Worm (Caenorhabditis elegans) whole organism, L3 larva: ENCODE data around the gene mop-25.2.

Source experiments
- R02D3.7 ChIP-seq: fragments of 150-350 bp; optimal IDR thresholded peaks from 2 replicates; lab custom pipeline; 2014; ENCODE audit warnings: missing biosample characterization, missing genetic modification characterization
- ZK546.5 ChIP-seq: sonication (generic microtip); optimal IDR thresholded peaks from 2 replicates; lab custom pipeline; 2017; ENCODE audit warnings: missing biosample characterization, missing genetic modification characterization
- aly-2 ChIP-seq: fragments of 150-350 bp; optimal IDR thresholded peaks from 2 replicates; lab custom pipeline; 2014; ENCODE audit warnings: missing biosample characterization, missing genetic modification characterization
- ama-1 ChIP-seq: fragments of 150-350 bp; optimal IDR thresholded peaks from 2 replicates; lab custom pipeline; 2018
- ceh-28 ChIP-seq: fragments of 150-350 bp; optimal IDR thresholded peaks from 2 replicates; lab custom pipeline; 2014; ENCODE audit warnings: missing biosample characterization, missing genetic modification reagents, missing genetic modification characterization
- ceh-9 ChIP-seq: sonication (generic microtip); optimal IDR thresholded peaks from 2 replicates; lab custom pipeline; 2018; ENCODE audit warnings: missing biosample characterization, missing genetic modification characterization
- egl-27 ChIP-seq: sonication (generic microtip); optimal IDR thresholded peaks from 4 replicates; lab custom pipeline; 2017; ENCODE audit warnings: missing biosample characterization, missing genetic modification reagents, missing genetic modification characterization
- elt-1 ChIP-seq: fragments of 150-350 bp; optimal IDR thresholded peaks from 2 replicates; lab custom pipeline; 2014; ENCODE audit warnings: missing biosample characterization, missing genetic modification characterization
- elt-2 ChIP-seq: sonication (generic microtip); optimal IDR thresholded peaks from 2 replicates; lab custom pipeline; 2016; ENCODE audit warnings: missing genetic modification reagents, mild to moderate bottlenecking, missing genetic modification characterization, missing compliant biosample characterization
- eor-1 ChIP-seq, 2 experiments: fragments of 150-350 bp; optimal IDR thresholded peaks; 2 replicates each; lab custom pipeline; 2014 to 2018; ENCODE audit warnings: missing biosample characterization in 2 of 2, missing genetic modification characterization in 2 of 2
- fkh-10 ChIP-seq: sonication (generic microtip); optimal IDR thresholded peaks from 2 replicates; lab custom pipeline; 2017; ENCODE audit warnings: missing biosample characterization, missing genetic modification reagents, missing genetic modification characterization
- fos-1 ChIP-seq: fragments of 150-350 bp; optimal IDR thresholded peaks from 2 replicates; lab custom pipeline; 2014; ENCODE audit warnings: missing biosample characterization, missing genetic modification characterization
- hmg-11 ChIP-seq: sonication (generic microtip); optimal IDR thresholded peaks from 2 replicates; lab custom pipeline; 2016; ENCODE audit warnings: missing genetic modification characterization, missing compliant biosample characterization
- lin-15B ChIP-seq: fragments of 150-350 bp; optimal IDR thresholded peaks from 2 replicates; lab custom pipeline; 2014; ENCODE audit warnings: missing biosample characterization, missing genetic modification characterization
- lin-39 ChIP-seq: fragments of 150-350 bp; optimal IDR thresholded peaks from 2 replicates; lab custom pipeline; 2018; ENCODE audit warnings: missing biosample characterization, missing genetic modification reagents, missing genetic modification characterization
- mdl-1 ChIP-seq: fragments of 150-350 bp; optimal IDR thresholded peaks from 2 replicates; lab custom pipeline; 2014; ENCODE audit warnings: missing biosample characterization, missing genetic modification characterization
- nfya-1 ChIP-seq: sonication (generic microtip); optimal IDR thresholded peaks from 2 replicates; lab custom pipeline; 2017; ENCODE audit warnings: missing genetic modification characterization, mild to moderate bottlenecking, missing compliant biosample characterization, antibody characterized with exemption, moderate library complexity; ENCODE audit not compliant: insufficient read depth
- nhr-23 ChIP-seq: fragments of 150-350 bp; optimal IDR thresholded peaks from 2 replicates; lab custom pipeline; 2014; ENCODE audit warnings: missing biosample characterization, missing genetic modification reagents, missing genetic modification characterization
- nhr-237 ChIP-seq: fragments of 150-350 bp; optimal IDR thresholded peaks from 2 replicates; lab custom pipeline; 2014; ENCODE audit warnings: missing biosample characterization, missing genetic modification characterization
- nhr-25 ChIP-seq: sonication (generic microtip); optimal IDR thresholded peaks from 2 replicates; lab custom pipeline; 2017; ENCODE audit warnings: missing biosample characterization, missing genetic modification characterization
- nhr-67 ChIP-seq: fragments of 150-350 bp; optimal IDR thresholded peaks from 2 replicates; lab custom pipeline; 2014; ENCODE audit warnings: missing biosample characterization, missing genetic modification characterization
- nhr-77 ChIP-seq: fragments of 150-350 bp; optimal IDR thresholded peaks from 2 replicates; lab custom pipeline; 2014; ENCODE audit warnings: missing biosample characterization, missing genetic modification characterization
- pha-4 ChIP-seq: fragments of 150-350 bp; optimal IDR thresholded peaks from 2 replicates; lab custom pipeline; 2014; ENCODE audit warnings: missing biosample characterization, missing genetic modification reagents, missing genetic modification characterization
- pqm-1 ChIP-seq: fragments of 150-350 bp; optimal IDR thresholded peaks from 2 replicates; lab custom pipeline; 2017; ENCODE audit warnings: missing biosample characterization, missing genetic modification characterization, inconsistent platforms
- sea-2 ChIP-seq: fragments of 150-350 bp; sonication (generic microtip); optimal IDR thresholded peaks from 4 replicates; lab custom pipeline; 2014; ENCODE audit warnings: missing biosample characterization, missing genetic modification reagents, missing genetic modification characterization
- snpc-4 ChIP-seq: fragments of 150-350 bp; optimal IDR thresholded peaks from 2 replicates; lab custom pipeline; 2014; ENCODE audit warnings: missing biosample characterization, missing genetic modification characterization
- tbx-2 ChIP-seq: sonication (generic microtip); optimal IDR thresholded peaks from 2 replicates; lab custom pipeline; 2016; ENCODE audit warnings: mild to moderate bottlenecking, missing genetic modification characterization, missing compliant biosample characterization
- unc-39 ChIP-seq: sonication (generic microtip); optimal IDR thresholded peaks from 4 replicates; lab custom pipeline; 2017; ENCODE audit warnings: missing biosample characterization, missing genetic modification characterization
- zag-1 ChIP-seq: fragments of 150-350 bp; optimal IDR thresholded peaks from 2 replicates; lab custom pipeline; 2014; ENCODE audit warnings: missing biosample characterization, missing genetic modification characterization
- ztf-11 ChIP-seq: fragments of 150-350 bp; optimal IDR thresholded peaks from 2 replicates; lab custom pipeline; 2014; ENCODE audit warnings: missing biosample characterization, missing genetic modification characterization
- ztf-4 ChIP-seq: fragments of 150-350 bp; optimal IDR thresholded peaks from 2 replicates; lab custom pipeline; 2014; ENCODE audit warnings: missing biosample characterization, missing genetic modification characterization

mop-25.2 gene

DNA sequence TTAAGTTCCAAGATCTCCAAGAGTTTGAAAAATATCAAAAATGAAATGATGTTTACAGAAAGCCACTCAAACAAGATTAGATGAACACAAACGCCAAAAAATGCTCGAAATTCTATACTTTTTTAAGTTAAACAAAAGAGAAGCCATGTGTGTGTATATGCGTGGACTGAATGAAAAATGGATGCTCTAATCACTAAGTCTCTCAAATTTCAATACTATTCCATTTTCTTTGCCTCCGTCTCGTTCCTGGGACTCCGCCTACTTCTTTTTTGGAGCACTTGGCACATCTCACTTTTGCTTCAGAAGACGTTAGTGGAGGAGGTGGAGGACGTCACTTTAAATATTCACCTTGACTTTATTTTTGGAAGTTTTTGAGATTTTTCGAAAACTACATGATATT, 23.7 kb downstream of the mop-25.2 start:
- no peak for TF ChIP-seq lin-15B (tag; lab: Kevin White, UChicago)
- no peak for TF ChIP-seq ztf-11 (tag; lab: Kevin White, UChicago)
- no peak for TF ChIP-seq zag-1 (tag; lab: Kevin White, UChicago)
- TF ChIP-seq unc-39 (tag; lab: Kevin White, UChicago) = no peak
- no peak for TF ChIP-seq fos-1 (tag; lab: Kevin White, UChicago)
- no peak for TF ChIP-seq aly-2 (tag; lab: Kevin White, UChicago)
- no peak for TF ChIP-seq fkh-10 (GFP tag; lab: Kevin White, UChicago)
- TF ChIP-seq nhr-25 (tag; lab: Kevin White, UChicago) = no peak
- no peak for TF ChIP-seq mdl-1 (tag; lab: Kevin White, UChicago)
- no peak for TF ChIP-seq lin-39 (tag; lab: Kevin White, UChicago)
- no peak for TF ChIP-seq nhr-237 (tag; lab: Kevin White, UChicago)
- TF ChIP-seq ceh-28 (tag; lab: Kevin White, UChicago) = no peak
- TF ChIP-seq ceh-9 (tag; lab: Kevin White, UChicago) = no peak

DNA sequence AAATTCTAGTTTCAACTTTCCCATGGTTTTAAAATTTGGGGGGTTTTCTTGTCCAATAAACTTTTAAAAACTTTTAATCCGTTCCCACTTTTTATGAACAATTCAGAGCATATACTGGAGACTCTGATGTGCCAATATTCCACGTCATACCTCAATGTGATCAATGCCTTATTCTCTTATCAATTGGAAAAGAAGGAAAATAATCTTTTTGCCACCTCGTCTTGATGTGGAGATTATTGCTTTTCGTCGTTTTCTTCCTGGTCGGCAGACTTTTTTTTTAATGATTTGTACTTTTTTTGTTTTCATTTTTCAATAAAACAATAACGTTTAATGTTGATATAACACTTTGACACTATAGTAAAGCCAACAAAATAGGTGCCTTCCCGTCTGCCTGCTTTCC, 26.0 kb downstream of the mop-25.2 start:
- TF ChIP-seq nhr-67 (no peak), pqm-1 (peak; percentile 50), ztf-4 (tag; lab: Kevin White, UChicago) (no peak), elt-2 (tag; lab: Kevin White, UChicago) (peak; percentile 67)

- no peak for TF ChIP-seq nhr-77 (tag; lab: Kevin White, UChicago)
- no peak for TF ChIP-seq sea-2 (GFP tag; lab: Kevin White, UChicago)
- TF ChIP-seq ceh-28 (tag; lab: Kevin White, UChicago) = no peak
Measured at ce11 chrII:9674678-9675077, 28.8 kb downstream of the mop-25.2 start, which contains the start of gene arc-1. Gene arc-1, plus strand, starts transcription at chrII:9674978.

- TF ChIP-seq eor-1 (tag; optimal IDR thresholded peaks at IDR 0.05; lab: Kevin White, UChicago) (no peak), ama-1 (lab: Kevin White, UChicago) (no peak)
Measured at ce11 chrII:9671308-9671707, 32.2 kb downstream of the mop-25.2 start, which contains the start of gene ZK1320.7. Gene ZK1320.7, plus strand, starts transcription at chrII:9671608.

DNA sequence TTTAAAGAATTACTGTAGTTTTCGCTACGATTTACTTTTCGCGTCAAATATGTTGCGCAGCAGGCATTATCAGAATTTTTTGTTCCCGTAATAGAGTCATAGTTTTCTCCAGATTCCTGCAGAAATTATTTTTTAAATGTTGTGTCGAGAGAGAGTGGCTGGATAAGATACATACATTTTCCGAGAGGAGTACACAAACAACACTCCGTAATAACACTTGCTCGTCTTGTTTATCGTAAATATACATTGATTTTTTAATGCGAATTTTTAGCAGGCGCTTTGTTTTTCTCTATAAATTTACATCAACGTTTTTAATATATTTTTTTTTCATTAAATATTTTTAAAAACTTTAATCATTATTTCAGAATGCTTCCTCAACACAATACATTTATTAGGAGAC, 34.5 kb downstream of the mop-25.2 start, which contains the start of gene taf-8:
TSS of gene taf-8 (plus strand) at position 360 of the 400 bp plus-strand sequence.
- TF ChIP-seq nhr-67 (no peak), fkh-10 (GFP tag; lab: Kevin White, UChicago) (no peak), elt-1 (tag; lab: Kevin White, UChicago) (no peak), tbx-2 (tag; lab: Kevin White, UChicago) (no peak), pha-4 (peak; percentile 84), elt-2 (tag; lab: Kevin White, UChicago) (peak; percentile 12), hmg-11 (tag; lab: Kevin White, UChicago) (peak; percentile 55), lin-39 (tag; lab: Kevin White, UChicago) (peak; percentile 7), egl-27 (no peak), R02D3.7 (tag; lab: Kevin White, UChicago) (peak; percentile 92), nhr-23 (tag; lab: Kevin White, UChicago) (peak; percentile 57), nhr-25 (tag; lab: Kevin White, UChicago) (peak; percentile 6), lin-15B (tag; lab: Kevin White, UChicago) (peak; percentile 47)

- TF ChIP-seq nfya-1 = peak; percentile 34
- TF ChIP-seq nhr-237 (tag; lab: Kevin White, UChicago) = no peak
- no peak for TF ChIP-seq snpc-4 (tag; lab: Kevin White, UChicago)
- no peak for TF ChIP-seq ZK546.5 (tag; lab: Kevin White, UChicago)
- peak; percentile 19 for TF ChIP-seq pha-4
- TF ChIP-seq ztf-4 (tag; lab: Kevin White, UChicago) = no peak
- no peak for TF ChIP-seq elt-1 (tag; lab: Kevin White, UChicago)
- TF ChIP-seq, all 47 proteins: peak for 2
Measured at ce11 chrII:9667382-9667781, 36.1 kb downstream of the mop-25.2 start, which contains the start of gene ZK1320.11. Gene ZK1320.11, plus strand, starts transcription at chrII:9667624.
